Worm (Caenorhabditis elegans) whole organism, L4/young adult: Measurements from ENCODE around the gene fbxa-167.

Experiments used
- W03F9.2 ChIP-seq: fragments of 150-350 bp; optimal IDR thresholded peaks from 2 replicates; lab custom pipeline; 2014; ENCODE audit warnings: missing biosample characterization, missing genetic modification characterization
- dao-5 ChIP-seq: sonication (generic microtip); optimal IDR thresholded peaks from 2 replicates; lab custom pipeline; 2016; ENCODE audit warnings: missing genotype, missing genetic modification characterization, moderate library complexity, missing compliant biosample characterization

DNA sequence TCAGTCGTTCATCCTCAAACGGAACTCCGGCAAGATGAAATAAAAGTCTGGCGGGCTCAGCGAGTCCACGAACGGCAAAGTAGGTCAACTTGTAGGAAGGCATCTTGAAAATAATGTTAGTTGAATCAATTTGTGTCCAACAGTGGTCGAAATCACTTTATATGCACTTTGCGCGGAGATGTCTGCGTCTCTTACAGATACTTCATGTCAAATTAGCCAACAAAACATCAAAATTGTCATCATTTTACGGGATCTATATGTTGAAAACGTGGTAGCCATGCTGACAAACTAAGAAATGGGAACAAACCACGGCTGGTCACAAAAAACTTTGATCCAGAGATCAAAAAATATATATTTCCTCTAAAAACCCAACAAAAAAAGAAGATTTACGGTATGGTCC is 23.5 kb upstream of the fbxa-167 start, which contains the start of gene gst-12:
- no peak for TF ChIP-seq dao-5 (tag; lab: Kevin White, UChicago)
- no peak for TF ChIP-seq W03F9.2 (tag; lab: Kevin White, UChicago)
